Worm (Caenorhabditis elegans) whole organism, early embryonic: ENCODE results near the gene unc-47.
A peak's percentile ranks its signal among the peaks of the same experiment; 100 is the strongest.

Experiments
- B0310.2 ChIP-seq: sonication (generic microtip); optimal IDR thresholded peaks from 2 replicates; lab custom pipeline; 2016; ENCODE audit warnings: mild to moderate bottlenecking, missing genetic modification characterization, missing compliant biosample characterization
- F13C5.2 ChIP-seq: sonication (generic microtip); optimal IDR thresholded peaks from 2 replicates; lab custom pipeline; 2017; ENCODE audit warnings: mild to moderate bottlenecking, missing genetic modification characterization, inconsistent platforms, missing compliant biosample characterization
- aly-1 ChIP-seq: sonication (generic microtip); optimal IDR thresholded peaks from 2 replicates; lab custom pipeline; 2016; ENCODE audit warnings: missing genetic modification characterization, missing compliant biosample characterization
- ama-1 ChIP-seq: fragments of 150-350 bp; optimal IDR thresholded peaks from 2 replicates; lab custom pipeline; 2014
- ceh-13 ChIP-seq: fragments of 200-800 bp; sonication (Bioruptor generic); optimal IDR thresholded peaks from 2 replicates; lab custom pipeline; 2018; ENCODE audit warnings: mild to moderate bottlenecking, missing genetic modification characterization, missing compliant biosample characterization
- ceh-36 ChIP-seq: sonication (generic microtip); optimal IDR thresholded peaks from 2 replicates; lab custom pipeline; 2016; ENCODE audit warnings: missing genetic modification characterization, inconsistent platforms, missing compliant biosample characterization
- ets-7 ChIP-seq: sonication (generic microtip); optimal IDR thresholded peaks from 2 replicates; lab custom pipeline; 2016; ENCODE audit warnings: missing genotype, missing genetic modification characterization, missing compliant biosample characterization
- flt-1 ChIP-seq: fragments of 200-800 bp; sonication (Bioruptor generic); IDR thresholded peaks from 2 replicates; pipeline ENCODE4 v1.3.6; 2022; ENCODE audit warnings: missing genetic modification characterization, missing compliant biosample characterization
- hmbx-1 ChIP-seq: sonication (generic microtip); optimal IDR thresholded peaks from 2 replicates; lab custom pipeline; 2016; ENCODE audit warnings: mild to moderate bottlenecking, missing genetic modification characterization, missing compliant biosample characterization
- hmg-4 ChIP-seq: fragments of 200-800 bp; sonication (Bioruptor generic); optimal IDR thresholded peaks from 2 replicates; lab custom pipeline; 2018; ENCODE audit warnings: mild to moderate bottlenecking, missing genetic modification characterization, missing compliant biosample characterization
- hnd-1 ChIP-seq: sonication (generic microtip); optimal IDR thresholded peaks from 2 replicates; lab custom pipeline; 2016; ENCODE audit warnings: missing genetic modification characterization, missing compliant biosample characterization
- pes-1 ChIP-seq: fragments of 200-800 bp; sonication (Bioruptor generic); IDR thresholded peaks from 2 replicates; pipeline ENCODE4 v1.3.6; 2022; ENCODE audit warnings: missing genetic modification reagents, missing genetic modification characterization, missing compliant biosample characterization
- scrt-1 ChIP-seq: fragments of 200-800 bp; sonication (Bioruptor generic); IDR thresholded peaks from 2 replicates; pipeline ENCODE4 v1.3.6; 2022; ENCODE audit warnings: missing genetic modification characterization, missing compliant biosample characterization
- sea-1 ChIP-seq: fragments of 200-800 bp; sonication (Bioruptor generic); conservative IDR thresholded peaks from 2 replicates; pipeline ENCODE4 v1.3.6; 2022; ENCODE audit warnings: missing genetic modification characterization, missing compliant biosample characterization
- tbx-11 ChIP-seq: fragments of 200-800 bp; sonication (Bioruptor generic); IDR thresholded peaks from 2 replicates; pipeline ENCODE4 v1.3.6; 2022; ENCODE audit warnings: missing genetic modification characterization, missing compliant biosample characterization
- tbx-37 ChIP-seq: fragments of 200-800 bp; sonication (Bioruptor generic); conservative IDR thresholded peaks from 2 replicates; pipeline ENCODE4 v1.3.6; 2022; ENCODE audit warnings: missing genetic modification reagents, missing genetic modification characterization, missing compliant biosample characterization
- tra-4 ChIP-seq: sonication (generic microtip); optimal IDR thresholded peaks from 2 replicates; lab custom pipeline; 2017; ENCODE audit warnings: missing genetic modification characterization, missing compliant biosample characterization

unc-47 gene

DNA sequence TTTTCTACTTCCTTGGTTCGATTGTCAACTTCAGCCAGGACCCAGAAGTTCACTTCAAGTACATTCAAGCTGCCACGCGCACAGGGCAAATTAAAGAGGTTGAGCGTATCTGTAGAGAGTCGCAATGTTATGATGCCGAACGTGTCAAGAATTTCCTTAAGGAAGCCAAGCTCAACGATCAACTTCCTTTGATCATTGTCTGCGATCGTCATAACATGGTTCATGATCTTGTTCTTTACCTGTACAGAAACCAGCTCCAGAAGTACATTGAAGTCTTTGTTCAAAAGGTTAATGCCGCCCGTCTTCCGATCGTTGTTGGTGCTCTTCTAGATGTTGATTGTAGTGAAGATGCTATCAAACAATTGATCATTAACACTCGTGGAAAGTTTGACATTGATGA lies 20.3 kb upstream of the unc-47 start:
- TF ChIP-seq ceh-13 (no peak), F13C5.2 (tag; lab: Kevin White, UChicago) (no peak), flt-1 (no peak), ets-7 (tag; lab: Kevin White, UChicago) (no peak), sea-1 (GFP tag; lab: Robert Waterston, UW) (no peak), hmbx-1 (no peak), tbx-11 (GFP tag; lab: Robert Waterston, UW) (no peak)

DNA sequence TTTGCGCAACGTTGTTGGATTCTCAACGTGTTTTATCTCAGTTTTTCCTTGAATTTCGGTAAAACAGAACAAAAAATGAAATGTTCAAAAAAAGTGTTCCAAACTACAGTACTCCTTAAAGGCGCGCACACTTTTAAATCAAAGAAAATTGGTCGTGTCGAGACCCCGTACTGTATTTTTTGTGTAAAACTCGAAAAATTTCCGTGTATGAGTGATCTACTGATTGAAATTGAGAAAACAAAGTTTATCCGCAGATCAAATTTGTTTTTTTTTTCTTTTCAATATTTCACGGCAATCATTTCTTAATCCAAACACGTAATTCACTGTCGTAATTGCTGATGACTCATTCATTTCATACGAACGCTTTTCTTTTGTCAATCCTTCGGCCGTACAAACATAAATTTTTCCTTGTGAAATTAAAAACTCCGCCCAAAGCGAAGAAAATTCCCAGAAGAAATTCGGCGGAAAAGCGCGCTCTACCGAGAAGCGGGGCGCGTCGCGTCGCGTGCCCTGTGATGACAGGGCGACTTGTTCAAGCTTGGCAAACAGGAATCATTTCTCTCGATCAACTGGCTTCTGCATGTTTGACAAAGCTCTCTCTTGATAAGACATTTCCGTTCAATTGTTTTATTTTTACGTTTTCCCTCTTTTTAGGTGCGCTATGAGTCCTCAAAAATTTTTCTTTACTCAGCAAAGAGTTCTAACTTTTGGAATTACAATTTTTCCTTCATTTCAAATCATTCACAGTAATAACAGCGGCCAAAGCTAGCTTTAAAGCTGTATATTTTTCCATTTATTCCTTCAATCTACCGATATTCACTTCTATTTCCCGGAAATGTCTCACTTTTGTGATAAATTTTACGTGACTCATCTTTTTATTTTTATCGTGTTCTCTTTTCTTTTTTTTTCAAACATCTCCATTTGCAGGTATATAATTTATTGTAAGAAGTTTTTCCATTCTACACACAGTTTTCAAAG lies 17.1 kb upstream of the unc-47 start, which contains the start of gene chc-1:
chc-1 (plus strand) TSS at position 928 of the 978 bp plus-strand sequence.
- TF ChIP-seq tbx-37 (GFP tag; lab: Robert Waterston, UW) (no peak), hmg-4 (GFP tag; lab: Kevin White, UChicago) (peak; percentile 1)

DNA sequence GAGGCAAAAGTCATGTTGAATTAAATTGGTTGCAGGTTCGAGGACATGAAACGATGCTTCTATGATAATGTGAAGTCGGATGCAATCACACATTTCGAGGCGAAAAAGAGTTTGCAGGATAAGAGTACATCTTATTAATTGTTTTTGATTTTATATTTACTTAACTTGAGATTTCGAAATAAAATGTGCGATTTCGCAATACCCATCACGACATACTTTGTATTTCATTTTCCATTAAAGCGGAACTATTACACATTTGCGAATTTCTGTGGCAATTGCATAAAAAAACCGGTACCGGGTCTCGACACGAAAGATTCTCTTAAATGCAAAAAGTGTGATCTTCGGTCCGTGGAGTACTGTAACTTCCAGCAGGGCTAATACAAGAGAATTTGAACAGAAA lies 16.3 kb upstream of the unc-47 start:
- no peak for TF ChIP-seq aly-1 (tag; lab: Kevin White, UChicago)
- no peak for TF ChIP-seq hnd-1 (tag; lab: Kevin White, UChicago)
- TF ChIP-seq F13C5.2 (tag; lab: Kevin White, UChicago) = no peak
- no peak for TF ChIP-seq tra-4
- no peak for TF ChIP-seq flt-1
- TF ChIP-seq hmg-4 (GFP tag; lab: Kevin White, UChicago) = no peak
- no peak for TF ChIP-seq hmbx-1
- TF ChIP-seq sea-1 (GFP tag; lab: Robert Waterston, UW) = no peak
- TF ChIP-seq scrt-1 (GFP tag; lab: Robert Waterston, UW) = no peak
- TF ChIP-seq B0310.2 (tag; lab: Kevin White, UChicago) = no peak
- TF ChIP-seq ceh-13 = no peak
- no peak for TF ChIP-seq ceh-36 (tag; lab: Kevin White, UChicago)
- TF ChIP-seq ama-1 (lab: Kevin White, UChicago) = no peak
- no peak for TF ChIP-seq tbx-37 (GFP tag; lab: Robert Waterston, UW)
- no peak for TF ChIP-seq tbx-11 (GFP tag; lab: Robert Waterston, UW)

DNA sequence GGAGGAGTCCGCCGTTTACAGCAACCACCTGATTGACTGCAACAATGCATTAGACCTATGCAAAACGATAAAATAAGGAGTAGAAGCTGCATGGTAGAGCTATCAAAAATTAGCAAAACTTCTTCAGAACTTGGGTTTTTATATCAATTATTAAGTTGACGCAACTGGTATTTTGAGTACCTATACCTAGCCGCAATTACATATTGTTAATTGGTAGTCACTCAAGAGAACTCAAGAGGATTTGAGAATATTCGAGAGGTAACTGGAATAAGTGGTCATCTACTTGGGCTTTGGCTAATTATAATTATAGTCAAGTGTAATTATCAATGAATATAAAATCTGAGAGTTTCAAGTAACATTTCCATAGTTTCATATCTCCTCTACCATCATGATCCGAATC lies 15.2 kb upstream of the unc-47 start, which contains the start of the genes T20G5.13 and T20G5.12:
T20G5.13 (minus strand) TSS at position 101 of the 400 bp plus-strand sequence.
T20G5.12 (plus strand) TSS at position 370 of the 400 bp plus-strand sequence.
- TF ChIP-seq tbx-37 (GFP tag; lab: Robert Waterston, UW) (no peak), B0310.2 (tag; lab: Kevin White, UChicago) (no peak), aly-1 (tag; lab: Kevin White, UChicago) (no peak), ceh-36 (tag; lab: Kevin White, UChicago) (no peak)

DNA sequence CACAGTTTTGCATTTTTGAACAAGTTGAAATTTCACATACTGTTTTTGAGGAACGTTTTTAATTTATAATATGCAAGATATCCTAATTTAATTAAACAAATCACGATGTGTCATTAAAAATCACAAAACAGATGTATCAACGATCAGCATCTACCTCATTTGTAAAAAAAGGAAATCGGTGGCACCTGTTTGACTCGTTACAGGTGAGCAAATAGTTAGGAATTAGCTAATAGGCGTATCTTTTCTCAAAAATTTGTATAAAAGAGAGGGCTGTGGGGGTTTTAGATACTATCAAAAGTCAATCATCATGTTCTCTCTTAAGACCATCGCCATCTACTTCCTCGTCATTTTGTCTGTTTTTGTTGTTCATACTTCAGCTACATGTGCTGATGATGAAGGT lies 13.0 kb upstream of the unc-47 start, which contains the start of gene T20G5.8:
T20G5.8 (plus strand) TSS at position 301 of the 400 bp plus-strand sequence.
- TF ChIP-seq aly-1 (tag; lab: Kevin White, UChicago) = no peak
- no peak for TF ChIP-seq pes-1 (GFP tag; lab: Robert Waterston, UW)
- TF ChIP-seq sea-1 (GFP tag; lab: Robert Waterston, UW) = no peak

DNA sequence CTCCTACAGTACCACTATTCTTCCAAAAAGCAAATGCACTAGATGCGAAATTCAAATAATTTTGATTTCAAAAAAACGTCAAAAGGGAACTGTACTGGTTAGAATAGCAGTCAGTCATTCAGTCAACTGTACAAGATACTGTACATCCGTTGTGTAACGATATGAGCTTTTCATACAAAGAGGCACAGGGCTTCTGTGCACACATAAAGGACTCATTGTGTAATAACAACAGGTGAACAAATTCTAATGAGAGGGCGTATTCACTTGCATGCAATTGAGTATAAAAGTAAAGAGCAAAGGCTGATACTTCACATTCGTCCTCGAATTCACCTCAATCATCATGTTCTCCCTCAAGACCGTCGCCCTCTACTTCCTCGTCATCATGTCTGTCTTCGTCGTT lies 11.4 kb upstream of the unc-47 start, which contains the start of gene dod-6:
dod-6 (plus strand) TSS at position 301 of the 400 bp plus-strand sequence.
- TF ChIP-seq pes-1 (GFP tag; lab: Robert Waterston, UW) (no peak), hnd-1 (tag; lab: Kevin White, UChicago) (no peak), tbx-11 (GFP tag; lab: Robert Waterston, UW) (no peak), ceh-13 (no peak), scrt-1 (GFP tag; lab: Robert Waterston, UW) (no peak), flt-1 (no peak), aly-1 (tag; lab: Kevin White, UChicago) (no peak), ama-1 (lab: Kevin White, UChicago) (no peak), F13C5.2 (tag; lab: Kevin White, UChicago) (no peak), hmg-4 (GFP tag; lab: Kevin White, UChicago) (no peak), tra-4 (no peak), ceh-36 (tag; lab: Kevin White, UChicago) (no peak)

DNA sequence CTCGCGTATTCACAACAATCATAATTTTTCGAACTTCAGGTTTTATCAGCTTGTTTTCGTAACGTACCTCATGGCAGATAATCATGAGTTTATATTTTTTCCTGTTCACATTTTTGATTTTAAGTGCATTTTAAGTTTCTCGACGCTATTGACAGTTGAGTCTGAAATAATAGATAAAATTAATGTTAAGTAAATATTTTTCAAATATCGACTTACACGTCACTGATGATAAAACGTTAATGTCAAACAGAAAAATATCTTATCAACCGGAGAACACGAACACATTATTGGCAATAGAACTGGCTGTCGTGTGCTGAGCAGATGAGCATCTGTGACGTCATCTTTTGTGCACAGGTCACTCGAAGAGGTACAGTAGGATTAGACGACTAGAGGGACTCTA lies 10.7 kb upstream of the unc-47 start:
- no peak for TF ChIP-seq B0310.2 (tag; lab: Kevin White, UChicago)
- TF ChIP-seq tbx-11 (GFP tag; lab: Robert Waterston, UW) = no peak
- no peak for TF ChIP-seq ets-7 (tag; lab: Kevin White, UChicago)
- no peak for TF ChIP-seq tra-4
- TF ChIP-seq ceh-36 (tag; lab: Kevin White, UChicago) = no peak
- no peak for TF ChIP-seq aly-1 (tag; lab: Kevin White, UChicago)
- TF ChIP-seq tbx-37 (GFP tag; lab: Robert Waterston, UW) = no peak

DNA sequence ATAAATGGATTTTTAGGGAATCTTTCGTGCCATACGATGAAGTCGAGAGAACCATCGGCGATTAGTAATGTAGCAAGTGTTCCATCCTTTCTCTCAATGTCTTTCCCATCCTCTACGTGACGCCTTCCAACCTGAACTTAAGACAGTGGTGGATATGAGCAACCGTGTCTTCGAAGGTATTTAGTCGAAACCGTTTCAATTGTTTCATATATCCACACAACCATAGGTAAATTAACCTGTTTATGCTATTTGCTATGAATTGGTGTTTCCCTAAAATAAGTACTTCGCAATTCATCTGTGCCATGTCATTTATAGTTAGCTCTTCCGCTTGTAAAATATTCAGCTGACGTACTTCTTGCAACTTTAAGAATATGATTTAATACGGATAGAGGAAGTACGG lies 9.9 kb upstream of the unc-47 start:
- TF ChIP-seq pes-1 (GFP tag; lab: Robert Waterston, UW) (no peak), sea-1 (GFP tag; lab: Robert Waterston, UW) (no peak), flt-1 (no peak), tra-4 (no peak), ets-7 (tag; lab: Kevin White, UChicago) (no peak), tbx-37 (GFP tag; lab: Robert Waterston, UW) (no peak), hmg-4 (GFP tag; lab: Kevin White, UChicago) (no peak), aly-1 (tag; lab: Kevin White, UChicago) (no peak)
